Fruit fly (Drosophila melanogaster) whole organism, embryonic: ENCODE measurements around the gene fal.
A peak's percentile ranks its signal among the peaks of the same experiment; 100 is the strongest.

Experiments
- Aef1 ChIP-seq: fragments of 200-800 bp; sonication (Bioruptor generic); IDR thresholded peaks from 3 replicates; pipeline ENCODE4 v1.3.6; 2022; ENCODE audit warnings: missing biosample characterization, missing genetic modification characterization
- CG1024 ChIP-seq: fragments of 200-800 bp; sonication (Bioruptor generic); IDR thresholded peaks from 2 replicates; pipeline ENCODE4 v1.3.6; 2022; ENCODE audit warnings: missing biosample characterization, missing genetic modification characterization
- CG10431 ChIP-seq: fragments of 200-800 bp; sonication (Bioruptor generic); optimal IDR thresholded peaks from 3 replicates; lab custom pipeline; 2018; ENCODE audit warnings: missing biosample characterization, mild to moderate bottlenecking, missing genetic modification characterization
- CG11093 ChIP-seq: fragments of 200-800 bp; sonication (Bioruptor generic); IDR thresholded peaks from 3 replicates; pipeline ENCODE4 v1.3.6; 2022; ENCODE audit warnings: missing biosample characterization, missing genetic modification characterization
- CG11247 ChIP-seq: fragments of 200-800 bp; sonication (Bioruptor generic); IDR thresholded peaks from 2 replicates; pipeline ENCODE4 v1.3.6; 2022; ENCODE audit warnings: missing biosample characterization, missing genetic modification characterization
- CG1233 ChIP-seq: fragments of 200-800 bp; sonication (Bioruptor generic); optimal IDR thresholded peaks from 4 replicates; lab custom pipeline; 2018; ENCODE audit warnings: missing biosample characterization, mild to moderate bottlenecking, missing genetic modification characterization
- CG13624 ChIP-seq: fragments of 200-800 bp; sonication (Bioruptor generic); optimal IDR thresholded peaks from 2 replicates; lab custom pipeline; 2016; ENCODE audit warnings: missing biosample characterization, missing genetic modification characterization
- CG16863 ChIP-seq: fragments of 200-800 bp; sonication (Bioruptor generic); optimal IDR thresholded peaks from 3 replicates; lab custom pipeline; 2016; ENCODE audit warnings: missing biosample characterization, missing genetic modification characterization
- CG17361 ChIP-seq: fragments of 200-800 bp; sonication (Bioruptor generic); IDR thresholded peaks from 3 replicates; pipeline ENCODE4 v1.3.6; 2022; ENCODE audit warnings: missing biosample characterization, missing genetic modification characterization
- CG3065 ChIP-seq: fragments of 200-800 bp; sonication (Bioruptor generic); optimal IDR thresholded peaks from 2 replicates; lab custom pipeline; 2016; ENCODE audit warnings: missing biosample characterization, missing genetic modification characterization
- CG31388 ChIP-seq: fragments of 200-800 bp; sonication (Bioruptor generic); optimal IDR thresholded peaks from 2 replicates; lab custom pipeline; 2016; ENCODE audit warnings: missing biosample characterization, missing genetic modification characterization
- CG3163 ChIP-seq: fragments of 200-800 bp; sonication (Bioruptor generic); optimal IDR thresholded peaks from 3 replicates; lab custom pipeline; 2016; ENCODE audit warnings: missing biosample characterization, missing genetic modification characterization
- CG33213 ChIP-seq: fragments of 200-800 bp; sonication (Bioruptor generic); optimal IDR thresholded peaks from 3 replicates; lab custom pipeline; 2016; ENCODE audit warnings: missing biosample characterization, missing genetic modification characterization
- CG4282 ChIP-seq: fragments of 200-800 bp; sonication (Bioruptor generic); optimal IDR thresholded peaks from 2 replicates; lab custom pipeline; 2016; ENCODE audit warnings: missing biosample characterization, missing genetic modification characterization
- CG43689 ChIP-seq: fragments of 200-800 bp; sonication (Bioruptor generic); IDR thresholded peaks from 2 replicates; pipeline ENCODE4 v1.3.6; 2022; ENCODE audit warnings: missing biosample characterization, missing genetic modification characterization
- CG6254 ChIP-seq: fragments of 200-800 bp; sonication (Bioruptor generic); optimal IDR thresholded peaks from 3 replicates; lab custom pipeline; 2017; ENCODE audit warnings: mild to moderate bottlenecking, missing biosample characterization, missing genetic modification reagents, missing genetic modification characterization
- CG8290 ChIP-seq, 3 experiments: fragments of 200-800 bp; sonication (Bioruptor generic); optimal IDR thresholded peaks; 2 replicates each; lab custom pipeline; 2016 to 2019; ENCODE audit warnings: missing biosample characterization in 3 of 3, missing genetic modification characterization in 3 of 3, mild to moderate bottlenecking in 2 of 3, moderate library complexity in 1 of 3
- Chrac-16 ChIP-seq: fragments of 200-800 bp; sonication (Bioruptor generic); optimal IDR thresholded peaks from 3 replicates; lab custom pipeline; 2016; ENCODE audit warnings: missing biosample characterization, missing genetic modification characterization
- CrebB ChIP-seq: fragments of 200-800 bp; sonication (Bioruptor generic); optimal IDR thresholded peaks from 3 replicates; lab custom pipeline; 2018; ENCODE audit warnings: missing biosample characterization, mild to moderate bottlenecking, missing genetic modification characterization
- Dbx ChIP-seq: fragments of 200-800 bp; sonication (Bioruptor generic); IDR thresholded peaks from 3 replicates; pipeline ENCODE4 v1.3.6; 2022; ENCODE audit warnings: missing biosample characterization, missing genetic modification characterization
- Dip3 ChIP-seq: fragments of 200-800 bp; sonication (Bioruptor generic); optimal IDR thresholded peaks from 3 replicates; lab custom pipeline; 2016; ENCODE audit warnings: missing biosample characterization, missing genetic modification characterization
- Dp ChIP-seq: fragments of 200-800 bp; sonication (Bioruptor generic); optimal IDR thresholded peaks from 2 replicates; lab custom pipeline; 2018; ENCODE audit warnings: missing biosample characterization, mild to moderate bottlenecking, missing genetic modification characterization, moderate library complexity
- Drgx ChIP-seq: fragments of 200-800 bp; sonication (Bioruptor generic); IDR thresholded peaks from 2 replicates; pipeline ENCODE4 v1.3.6; 2022; ENCODE audit warnings: missing biosample characterization, missing genetic modification characterization
- Eip74EF ChIP-seq, 2 experiments: fragments of 200-800 bp in 1 of 2; fragments of >200 bp in 1 of 2; sonication (Bioruptor generic) in 1 of 2; optimal IDR thresholded peaks; 2 replicates each; lab custom pipeline; 2017 to 2019; ENCODE audit warnings: missing biosample characterization in 2 of 2, missing genetic modification characterization in 2 of 2, mild to moderate bottlenecking in 1 of 2, moderate library complexity in 1 of 2
- Elba2 ChIP-seq: fragments of 200-800 bp; sonication (Bioruptor generic); optimal IDR thresholded peaks from 3 replicates; lab custom pipeline; 2016; ENCODE audit warnings: missing biosample characterization, missing genetic modification characterization
- HHEX ChIP-seq: fragments of 200-800 bp; sonication (Bioruptor generic); optimal IDR thresholded peaks from 3 replicates; lab custom pipeline; 2017; ENCODE audit warnings: missing biosample characterization, mild to moderate bottlenecking, missing genetic modification characterization, missing genetic modification reagents
- HLH3B ChIP-seq: fragments of 200-800 bp; sonication (Bioruptor generic); IDR thresholded peaks from 2 replicates; pipeline ENCODE4 v1.3.6; 2022; ENCODE audit warnings: missing biosample characterization, missing genetic modification characterization
- Hmr ChIP-seq: fragments of 200-800 bp; sonication (Bioruptor generic); optimal IDR thresholded peaks from 3 replicates; lab custom pipeline; 2017; ENCODE audit warnings: mild to moderate bottlenecking, missing biosample characterization, missing genetic modification reagents, missing genetic modification characterization
- Hmx ChIP-seq: fragments of 200-800 bp; sonication (Bioruptor generic); optimal IDR thresholded peaks from 2 replicates; lab custom pipeline; 2016; ENCODE audit warnings: missing biosample characterization, missing genetic modification characterization
- Lpt ChIP-seq: fragments of >200 bp; optimal IDR thresholded peaks from 2 replicates; lab custom pipeline; 2018; ENCODE audit warnings: missing biosample characterization, missing genetic modification characterization
- Meics ChIP-seq: fragments of 200-800 bp; sonication (Bioruptor generic); optimal IDR thresholded peaks from 2 replicates; lab custom pipeline; 2017; ENCODE audit warnings: missing biosample characterization, mild to moderate bottlenecking, missing genetic modification characterization
- Poxn ChIP-seq: fragments of 200-800 bp; sonication (Bioruptor generic); IDR thresholded peaks from 2 replicates; pipeline ENCODE4 v1.3.6; 2022; ENCODE audit warnings: missing biosample characterization, missing genetic modification characterization
- Sry-β ChIP-seq: fragments of 200-800 bp; sonication (Bioruptor generic); optimal IDR thresholded peaks from 2 replicates; lab custom pipeline; 2018; ENCODE audit warnings: missing biosample characterization, mild to moderate bottlenecking, missing genetic modification characterization, moderate library complexity
- ac ChIP-seq: fragments of 200-800 bp; sonication (Bioruptor generic); optimal IDR thresholded peaks from 3 replicates; lab custom pipeline; 2017; ENCODE audit warnings: missing biosample characterization, mild to moderate bottlenecking, missing genetic modification characterization
- bigmax ChIP-seq: fragments of 200-800 bp; sonication (Bioruptor generic); optimal IDR thresholded peaks from 2 replicates; lab custom pipeline; 2018; ENCODE audit warnings: missing biosample characterization, mild to moderate bottlenecking, missing genetic modification characterization
- caup ChIP-seq: fragments of 200-800 bp; sonication (Bioruptor generic); optimal IDR thresholded peaks from 3 replicates; lab custom pipeline; 2017; ENCODE audit warnings: missing biosample characterization, mild to moderate bottlenecking, missing genetic modification characterization, moderate library complexity; ENCODE audit not compliant: severe bottlenecking
- croc ChIP-seq: fragments of 200-800 bp; sonication (Bioruptor generic); conservative IDR thresholded peaks from 3 replicates; pipeline ENCODE4 v1.3.6; 2022; ENCODE audit warnings: missing biosample characterization, missing genetic modification characterization
- eve ChIP-seq, 2 experiments: fragments of >200 bp; optimal IDR thresholded peaks; 2 replicates each; lab custom pipeline; 2017; ENCODE audit warnings: missing biosample characterization in 2 of 2, missing genetic modification characterization in 2 of 2
- ftz-f1 ChIP-seq: fragments of 200-800 bp; sonication (Bioruptor generic); optimal IDR thresholded peaks from 2 replicates; lab custom pipeline; 2016; ENCODE audit warnings: missing biosample characterization, missing genetic modification characterization
- gce ChIP-seq: fragments of 200-800 bp; sonication (Bioruptor generic); IDR thresholded peaks from 3 replicates; pipeline ENCODE4 v1.3.6; 2022; ENCODE audit warnings: missing biosample characterization, missing genetic modification characterization
- gcm2 ChIP-seq: fragments of 200-800 bp; sonication (Bioruptor generic); optimal IDR thresholded peaks from 2 replicates; lab custom pipeline; 2016; ENCODE audit warnings: missing biosample characterization, missing genetic modification characterization
- ind ChIP-seq: fragments of 200-800 bp; sonication (Bioruptor generic); optimal IDR thresholded peaks from 3 replicates; lab custom pipeline; 2016; ENCODE audit warnings: missing biosample characterization, missing genetic modification characterization
- kay ChIP-seq: fragments of 200-800 bp; sonication (Bioruptor generic); optimal IDR thresholded peaks from 2 replicates; lab custom pipeline; 2016; ENCODE audit warnings: missing biosample characterization, missing genetic modification characterization
- nau ChIP-seq: fragments of 200-800 bp; sonication (Bioruptor generic); optimal IDR thresholded peaks from 3 replicates; lab custom pipeline; 2017; ENCODE audit warnings: missing biosample characterization, mild to moderate bottlenecking, missing genetic modification characterization, missing genetic modification reagents
- oc ChIP-seq: fragments of 200-800 bp; sonication (Bioruptor generic); optimal IDR thresholded peaks from 2 replicates; lab custom pipeline; 2018; ENCODE audit warnings: missing biosample characterization, mild to moderate bottlenecking, missing genetic modification characterization, moderate library complexity
- psq ChIP-seq: fragments of 200-800 bp; sonication (Bioruptor generic); optimal IDR thresholded peaks from 2 replicates; lab custom pipeline; 2017; ENCODE audit warnings: missing biosample characterization, missing genetic modification characterization
- seq ChIP-seq: fragments of 200-800 bp; sonication (Bioruptor generic); IDR thresholded peaks from 2 replicates; pipeline ENCODE4 v1.3.6; 2022; ENCODE audit warnings: missing biosample characterization, missing genetic modification characterization
- trem ChIP-seq: fragments of 200-800 bp; optimal IDR thresholded peaks from 3 replicates; lab custom pipeline; 2019; ENCODE audit warnings: missing biosample characterization, mild to moderate bottlenecking, missing genetic modification characterization, moderate library complexity
- trh ChIP-seq: fragments of 200-800 bp; sonication (Bioruptor generic); optimal IDR thresholded peaks from 2 replicates; lab custom pipeline; 2016; ENCODE audit warnings: missing biosample characterization, missing genetic modification characterization
- usp ChIP-seq: fragments of >200 bp; optimal IDR thresholded peaks from 2 replicates; lab custom pipeline; 2017; ENCODE audit warnings: missing biosample characterization, missing genetic modification characterization
- vfl ChIP-seq: fragments of 200-800 bp; sonication (Bioruptor generic); optimal IDR thresholded peaks from 2 replicates; lab custom pipeline; 2016; ENCODE audit warnings: missing biosample characterization, missing genetic modification characterization
- zfh2 ChIP-seq: fragments of 200-800 bp; sonication (Bioruptor generic); optimal IDR thresholded peaks from 2 replicates; lab custom pipeline; 2016; ENCODE audit warnings: missing biosample characterization, missing genetic modification characterization

fal gene

dm6 chr3L:19264141-19264487 lies 30.2 kb upstream of the fal start, which contains the start of gene Max (continued):
- TF ChIP-seq oc (tag; lab: Kevin White, UChicago) (peak; percentile 17), Aef1 (peak; percentile 67), CG33213 (GFP tag; lab: Kevin White, UChicago) (peak; percentile 15), Hmx (GFP tag; lab: Kevin White, UChicago) (no peak), Poxn (GFP tag; lab: Robert Waterston, UW) (no peak), CG16863 (no peak), CG13624 (no peak), Dip3 (GFP tag; lab: Kevin White, UChicago) (no peak), CG3065 (GFP tag; lab: Kevin White, UChicago) (no peak), ac (no peak), seq (GFP tag; lab: Robert Waterston, UW) (peak; percentile 57; the same call in 1 of the 2 replicates), kay (GFP tag; lab: Kevin White, UChicago) (peak; percentile 20), ftz-f1 (GFP tag; lab: Kevin White, UChicago) (peak; percentile 12), nau (GFP tag; lab: Kevin White, UChicago) (no peak), CG11247 (GFP tag; lab: Robert Waterston, UW) (peak; percentile 65), trem (tag; lab: Kevin White, UChicago) (peak; percentile 90), CG1024 (GFP tag; lab: Robert Waterston, UW) (peak; percentile 36; the same call in 1 of the 2 replicates), CG31388 (GFP tag; lab: Kevin White, UChicago) (no peak), eve (GFP tag; optimal IDR thresholded peaks at IDR 0.05; lab: Kevin White, UChicago) (no peak), zfh2 (GFP tag; lab: Kevin White, UChicago) (peak; percentile 24), Drgx (GFP tag; lab: Robert Waterston, UW) (peak; percentile 35; the same call in 1 of the 2 replicates), Dbx (GFP tag; lab: Robert Waterston, UW) (peak; percentile 70; the same call in 2 of the 3 replicates), croc (GFP tag; lab: Robert Waterston, UW) (no peak), Meics (GFP tag; lab: Kevin White, UChicago) (peak; percentile 71), gce (GFP tag; lab: Robert Waterston, UW) (peak; percentile 68; the same call in 2 of the 3 replicates), CG43689 (GFP tag; lab: Robert Waterston, UW) (no peak), trh (GFP tag; lab: Kevin White, UChicago) (no peak), Sry-β (GFP tag; lab: Kevin White, UChicago) (no peak), HHEX (GFP tag; lab: Kevin White, UChicago) (peak; percentile 39), Eip74EF (GFP tag; optimal IDR thresholded peaks at IDR 0.05; lab: Kevin White, UChicago) (no peak), Lpt (GFP tag; lab: Kevin White, UChicago) (no peak), gcm2 (GFP tag; lab: Kevin White, UChicago) (no peak), Dp (GFP tag; lab: Kevin White, UChicago) (peak; percentile 28), caup (GFP tag; lab: Kevin White, UChicago) (peak; percentile 75), CG4282 (no peak), CG6254 (GFP tag; lab: Kevin White, UChicago) (no peak), CrebB (tag; lab: Kevin White, UChicago) (peak; percentile 63), CG11093 (GFP tag; lab: Robert Waterston, UW) (0 out of 3 replicates have a peak, but pooled peaks have one; percentile 32), Chrac-16 (peak; percentile 60), usp (GFP tag; lab: Kevin White, UChicago) (no peak), bigmax (GFP tag; lab: Kevin White, UChicago) (peak; percentile 8), Hmr (peak; percentile 75), HLH3B (GFP tag; lab: Robert Waterston, UW) (peak; percentile 74), CG8290 (GFP tag; optimal IDR thresholded peaks at IDR 0.05; lab: Kevin White, UChicago) (no peak), CG8290 (tag; optimal IDR thresholded peaks at IDR 0.05; lab: Kevin White, UChicago) (no peak), CG1233 (GFP tag; lab: Kevin White, UChicago) (peak; percentile 51), CG10431 (GFP tag; lab: Kevin White, UChicago) (no peak), psq (GFP tag; lab: Kevin White, UChicago) (no peak), CG17361 (GFP tag; lab: Robert Waterston, UW) (peak; percentile 59), vfl (peak; percentile 25), Elba2 (GFP tag; lab: Kevin White, UChicago) (no peak), ind (GFP tag; lab: Kevin White, UChicago) (peak; percentile 63), CG3163 (no peak)
